Fruit fly (Drosophila melanogaster): ENCODE results near the gene CG13601.

dm6 chr3R:23880280-23880679, 47.2 kb downstream of the CG13601 start:
- TF ChIP-seq D1 (tag; optimal IDR thresholded peaks at IDR 0.05) = no peak
- no peak for TF ChIP-seq CG15710 (tag; optimal IDR thresholded peaks at IDR 0.05)
- no peak for TF ChIP-seq CG10348 (GFP tag; IDR thresholded peaks at IDR 0.05)
- TF ChIP-seq gl (tag; optimal IDR thresholded peaks at IDR 0.05) = no peak
- TF ChIP-seq EcR (GFP tag; optimal IDR thresholded peaks at IDR 0.05) = no peak
- TF ChIP-seq CG4496 (GFP tag; IDR thresholded peaks at IDR 0.05) = no peak
- TF ChIP-seq CG34367 (tag; optimal IDR thresholded peaks at IDR 0.05) = no peak
- TF ChIP-seq CG8159 (tag; optimal IDR thresholded peaks at IDR 0.05) = no peak
- no peak for TF ChIP-seq CG13204 (GFP tag; optimal IDR thresholded peaks at IDR 0.05)
- no peak for TF ChIP-seq CG12605 (GFP tag; IDR thresholded peaks at IDR 0.05)

Data from whole organism, pupa.